Worm (Caenorhabditis elegans) whole organism, L4 larva: ENCODE measurements around the gene crh-1.

Experiments
- F44E2.7 ChIP-seq: fragments of 200-800 bp; sonication (Bioruptor generic); IDR thresholded peaks from 2 replicates; pipeline ENCODE4 v2.1.2; 2022; ENCODE audit warnings: missing genetic modification characterization, missing compliant biosample characterization
- F49E8.2 ChIP-seq: sonication (generic microtip); optimal IDR thresholded peaks from 2 replicates; lab custom pipeline; 2016; ENCODE audit warnings: missing compliant biosample characterization, mild to moderate bottlenecking, missing genetic modification characterization, borderline replicate concordance
- Y48G9A.11 ChIP-seq: fragments of 200-800 bp; sonication (Bioruptor generic); IDR thresholded peaks from 2 replicates; pipeline ENCODE4 v1.3.6; 2022; ENCODE audit warnings: missing genetic modification reagents, missing genetic modification characterization, missing compliant biosample characterization
- Y5F2A.4 ChIP-seq: fragments of 200-800 bp; sonication (Bioruptor generic); optimal IDR thresholded peaks from 2 replicates; lab custom pipeline; 2018; ENCODE audit warnings: mild to moderate bottlenecking, missing genetic modification characterization, missing compliant biosample characterization
- ZK337.2 ChIP-seq: fragments of 200-800 bp; sonication (Bioruptor generic); IDR thresholded peaks from 2 replicates; pipeline ENCODE4 v1.3.6; 2022; ENCODE audit warnings: missing genetic modification reagents, missing genetic modification characterization, missing compliant biosample characterization
- ZK546.5 ChIP-seq, 2 experiments: sonication (generic microtip); optimal IDR thresholded peaks; 2 replicates each; lab custom pipeline; 2017; ENCODE audit warnings: missing biosample characterization in 2 of 2, missing genetic modification characterization in 2 of 2
- aha-1 ChIP-seq: fragments of 150-350 bp; peaks from one replicate; lab custom pipeline; 2014; ENCODE audit warnings: missing biosample characterization, missing genetic modification characterization
- aly-2 ChIP-seq: sonication (generic microtip); optimal IDR thresholded peaks from 2 replicates; lab custom pipeline; 2018; ENCODE audit warnings: missing biosample characterization, missing genetic modification characterization
- arid-1 ChIP-seq: fragments of 200-800 bp; sonication (Bioruptor generic); conservative IDR thresholded peaks from 2 replicates; pipeline ENCODE4 v1.3.6; 2022; ENCODE audit warnings: missing genetic modification reagents, missing genetic modification characterization, missing compliant biosample characterization
- attf-4 ChIP-seq: sonication (generic microtip); optimal IDR thresholded peaks from 3 replicates; lab custom pipeline; 2017; ENCODE audit warnings: missing biosample characterization, missing genetic modification characterization
- ceh-82 ChIP-seq: sonication (generic microtip); optimal IDR thresholded peaks from 2 replicates; lab custom pipeline; 2017; ENCODE audit warnings: missing biosample characterization, missing genetic modification characterization
- ctbp-1 ChIP-seq: fragments of 200-800 bp; sonication (Bioruptor generic); IDR thresholded peaks from 2 replicates; pipeline ENCODE4 v1.3.6; 2022; ENCODE audit warnings: missing genetic modification reagents, missing genetic modification characterization, missing compliant biosample characterization
- daf-12 ChIP-seq: fragments of 150-350 bp; optimal IDR thresholded peaks from 2 replicates; lab custom pipeline; 2014; ENCODE audit warnings: missing biosample characterization, missing genetic modification reagents, missing genetic modification characterization
- daf-16 ChIP-seq, 3 experiments: sonication (generic microtip); optimal IDR thresholded peaks; 2 replicates each; lab custom pipeline; 2016 to 2017; ENCODE audit warnings: missing genetic modification characterization in 3 of 3, missing genetic modification reagents in 3 of 3, mild to moderate bottlenecking in 2 of 3, missing compliant biosample characterization in 2 of 3, missing biosample characterization in 1 of 3, moderate library complexity in 1 of 3
- daf-19 ChIP-seq: fragments of 200-800 bp; sonication (Bioruptor generic); conservative IDR thresholded peaks from 2 replicates; pipeline ENCODE4 v1.3.6; 2022; ENCODE audit warnings: missing genetic modification characterization, missing compliant biosample characterization
- daf-8 ChIP-seq: fragments of 200-800 bp; sonication (Bioruptor generic); IDR thresholded peaks from 2 replicates; pipeline ENCODE4 v1.3.6; 2022; ENCODE audit warnings: missing genetic modification characterization, missing compliant biosample characterization
- dpl-1 ChIP-seq: fragments of 150-350 bp; optimal IDR thresholded peaks from 2 replicates; lab custom pipeline; 2014; ENCODE audit warnings: missing biosample characterization, missing genetic modification reagents, missing genetic modification characterization
- egl-27 ChIP-seq: sonication (generic microtip); optimal IDR thresholded peaks from 3 replicates; lab custom pipeline; 2017; ENCODE audit warnings: missing biosample characterization, missing genetic modification reagents, missing genetic modification characterization
- fkh-10 ChIP-seq: fragments of 150-350 bp; optimal IDR thresholded peaks from 2 replicates; lab custom pipeline; 2014; ENCODE audit warnings: missing biosample characterization, missing genetic modification reagents, missing genetic modification characterization
- fos-1 ChIP-seq: fragments of 150-350 bp; optimal IDR thresholded peaks from 2 replicates; lab custom pipeline; 2014; ENCODE audit warnings: missing biosample characterization, missing genetic modification characterization
- gei-8 ChIP-seq: fragments of 200-800 bp; sonication (Bioruptor generic); optimal IDR thresholded peaks from 2 replicates; lab custom pipeline; 2018; ENCODE audit warnings: mild to moderate bottlenecking, missing genetic modification characterization, missing compliant biosample characterization
- hif-1 ChIP-seq, 2 experiments: sonication (generic microtip); optimal IDR thresholded peaks; 2 replicates each; lab custom pipeline; 2016 to 2017; ENCODE audit warnings: missing compliant biosample characterization in 2 of 2, missing genetic modification characterization in 2 of 2, missing genetic modification reagents in 2 of 2, missing genotype in 2 of 2, mild to moderate bottlenecking in 1 of 2
- hlh-11 ChIP-seq: fragments of 200-800 bp; sonication (Bioruptor generic); optimal IDR thresholded peaks from 2 replicates; lab custom pipeline; 2018; ENCODE audit warnings: mild to moderate bottlenecking, missing genetic modification characterization, missing compliant biosample characterization
- lim-7 ChIP-seq: fragments of 200-800 bp; sonication (Bioruptor generic); IDR thresholded peaks from 2 replicates; pipeline ENCODE4 v1.3.6; 2022; ENCODE audit warnings: missing genetic modification characterization, missing compliant biosample characterization
- lin-15B ChIP-seq: fragments of 150-350 bp; sonication (generic microtip); optimal IDR thresholded peaks from 3 replicates; lab custom pipeline; 2014; ENCODE audit warnings: missing biosample characterization, missing genetic modification characterization
- lir-3 ChIP-seq: sonication (generic microtip); optimal IDR thresholded peaks from 2 replicates; lab custom pipeline; 2016; ENCODE audit warnings: mild to moderate bottlenecking, missing genetic modification characterization, missing compliant biosample characterization
- lsy-2 ChIP-seq, 2 experiments: fragments of 150-350 bp in 1 of 2; sonication (generic microtip) in 1 of 2; optimal IDR thresholded peaks; 2 replicates each; lab custom pipeline; 2014 to 2017; ENCODE audit warnings: missing biosample characterization in 2 of 2, missing genetic modification characterization in 2 of 2
- mep-1 ChIP-seq: fragments of 150-350 bp; sonication (generic microtip); optimal IDR thresholded peaks from 3 replicates; lab custom pipeline; 2014; ENCODE audit warnings: missing biosample characterization, missing genetic modification characterization
- mxl-3 ChIP-seq: fragments of 200-800 bp; sonication (Bioruptor generic); optimal IDR thresholded peaks from 2 replicates; lab custom pipeline; 2018; ENCODE audit warnings: mild to moderate bottlenecking, missing genetic modification characterization, missing compliant biosample characterization
- nhr-111 ChIP-seq: fragments of 200-800 bp; sonication (Bioruptor generic); optimal IDR thresholded peaks from 2 replicates; lab custom pipeline; 2018; ENCODE audit warnings: mild to moderate bottlenecking, missing genetic modification characterization, missing compliant biosample characterization
- nhr-237 ChIP-seq: sonication (generic microtip); optimal IDR thresholded peaks from 2 replicates; lab custom pipeline; 2017; ENCODE audit warnings: missing biosample characterization, missing genetic modification characterization
- nhr-25 ChIP-seq: sonication (generic microtip); optimal IDR thresholded peaks from 2 replicates; lab custom pipeline; 2017; ENCODE audit warnings: missing genetic modification characterization, mild to moderate bottlenecking, missing compliant biosample characterization, antibody characterized with exemption, moderate library complexity, borderline replicate concordance; ENCODE audit not compliant: insufficient read depth
- nhr-42 ChIP-seq: fragments of 200-800 bp; sonication (Bioruptor generic); IDR thresholded peaks from 2 replicates; pipeline ENCODE4 v1.3.6; 2022; ENCODE audit warnings: missing genetic modification characterization, missing compliant biosample characterization
- nhr-6 ChIP-seq: fragments of 150-350 bp; optimal IDR thresholded peaks from 2 replicates; lab custom pipeline; 2014; ENCODE audit warnings: missing biosample characterization, missing genetic modification characterization
- nhr-76 ChIP-seq: fragments of 150-350 bp; optimal IDR thresholded peaks from 2 replicates; lab custom pipeline; 2014; ENCODE audit warnings: missing biosample characterization, missing genetic modification characterization
- php-3 ChIP-seq: fragments of 200-800 bp; sonication (Bioruptor generic); IDR thresholded peaks from 2 replicates; pipeline ENCODE4 v1.3.6; 2022; ENCODE audit warnings: missing genetic modification reagents, missing genetic modification characterization, missing compliant biosample characterization
- pqm-1 ChIP-seq: sonication (generic microtip); optimal IDR thresholded peaks from 2 replicates; lab custom pipeline; 2017; ENCODE audit warnings: missing biosample characterization, missing genetic modification characterization
- tra-1 ChIP-seq: fragments of 200-800 bp; sonication (Bioruptor generic); IDR thresholded peaks from 2 replicates; pipeline ENCODE4 v1.3.6; 2022; ENCODE audit warnings: missing genetic modification reagents, missing genetic modification characterization, missing compliant biosample characterization
- unc-39 ChIP-seq: sonication (generic microtip); optimal IDR thresholded peaks from 2 replicates; lab custom pipeline; 2017; ENCODE audit warnings: missing biosample characterization, missing genetic modification characterization
- unc-62 ChIP-seq, 3 experiments: fragments of 150-350 bp in 1 of 3; sonication (generic microtip); optimal IDR thresholded peaks in 2 of 3; peaks in 1 of 3; 1 replicate in 1 of 3; 2 replicates in 2 of 3; lab custom pipeline; 2014 to 2017; ENCODE audit warnings: missing biosample characterization in 3 of 3, missing genetic modification characterization in 3 of 3, missing genetic modification reagents in 3 of 3, missing genotype in 1 of 3
- zip-11 ChIP-seq: fragments of 200-800 bp; sonication (Bioruptor generic); IDR thresholded peaks from 2 replicates; pipeline ENCODE4 v1.3.6; 2022; ENCODE audit warnings: missing genetic modification characterization, missing compliant biosample characterization
- zip-2 ChIP-seq: fragments of 150-350 bp; optimal IDR thresholded peaks from 2 replicates; lab custom pipeline; 2014; ENCODE audit warnings: missing biosample characterization, missing genetic modification characterization
- ztf-7 ChIP-seq: fragments of 150-350 bp; optimal IDR thresholded peaks from 2 replicates; lab custom pipeline; 2014; ENCODE audit warnings: missing biosample characterization, missing genetic modification characterization

crh-1 gene

DNA sequence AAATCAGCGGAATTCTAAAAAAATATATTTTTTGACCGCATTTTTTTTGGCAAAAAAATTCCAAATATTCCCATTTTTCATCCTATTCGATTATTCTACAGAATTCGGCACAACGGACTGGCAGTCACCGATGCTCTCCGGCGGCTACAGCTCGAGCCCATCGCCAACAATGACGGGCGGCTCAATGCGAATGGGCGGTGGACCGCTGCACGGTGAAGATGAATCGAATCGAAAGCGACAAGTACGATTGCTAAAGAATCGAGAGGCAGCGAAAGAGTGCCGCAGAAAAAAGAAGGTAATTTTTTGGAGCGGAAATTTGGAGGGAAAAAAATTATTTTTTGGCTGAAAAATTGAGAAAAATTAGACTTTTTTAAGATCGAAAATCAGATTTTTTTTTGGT lies 34.8 kb downstream of the crh-1 start (continued):
- TF ChIP-seq php-3 = no peak
- TF ChIP-seq nhr-111 = no peak
- 0 out of 2 replicates have a peak, but pooled peaks have one; percentile 25 for TF ChIP-seq tra-1 (GFP tag; lab: Robert Waterston, UW)
- TF ChIP-seq mep-1 = no peak
- TF ChIP-seq lin-15B (tag; lab: Kevin White, UChicago) = no peak
- no peak for TF ChIP-seq daf-19
- no peak for TF ChIP-seq pqm-1
- no peak for TF ChIP-seq dpl-1
- TF ChIP-seq ztf-7 (tag; lab: Kevin White, UChicago) = no peak
- peak; percentile 10 for TF ChIP-seq gei-8 (GFP tag; lab: Kevin White, UChicago)
- TF ChIP-seq lim-7 = peak; percentile 57; the same call in 1 of the 2 replicates
- TF ChIP-seq unc-62 (GFP tag; optimal IDR thresholded peaks at IDR 0.05 in 1 of 2; lab: Kevin White, UChicago) = no peak
- no peak for TF ChIP-seq unc-62 (tag; optimal IDR thresholded peaks at IDR 0.05; lab: Kevin White, UChicago)
- no peak for TF ChIP-seq daf-16 (GFP tag; optimal IDR thresholded peaks at IDR 0.05; lab: Kevin White, UChicago)
- TF ChIP-seq daf-16 (tag; optimal IDR thresholded peaks at IDR 0.05; lab: Kevin White, UChicago) = no peak
- TF ChIP-seq aly-2 = no peak
- TF ChIP-seq fkh-10 (GFP tag; lab: Kevin White, UChicago) = no peak
- TF ChIP-seq aha-1 (tag; lab: Kevin White, UChicago) = peak; percentile 50
- TF ChIP-seq ceh-82 (tag; lab: Kevin White, UChicago) = no peak
- TF ChIP-seq nhr-42 (GFP tag; lab: Robert Waterston, UW) = no peak
- TF ChIP-seq Y5F2A.4 = no peak
- no peak for TF ChIP-seq lir-3
- TF ChIP-seq mxl-3 (GFP tag; lab: Kevin White, UChicago) = no peak
- TF ChIP-seq lsy-2 (tag; optimal IDR thresholded peaks at IDR 0.05; lab: Kevin White, UChicago) = no peak
- no peak for TF ChIP-seq attf-4 (tag; lab: Kevin White, UChicago)
- TF ChIP-seq Y48G9A.11 (GFP tag; lab: Robert Waterston, UW) = 0 out of 2 replicates have a peak, but pooled peaks have one; percentile 23
- TF ChIP-seq egl-27 (tag; lab: Kevin White, UChicago) = no peak
- TF ChIP-seq arid-1 (GFP tag; lab: Robert Waterston, UW) = no peak
- TF ChIP-seq daf-12 (tag; lab: Kevin White, UChicago) = no peak
- no peak for TF ChIP-seq F44E2.7 (GFP tag; lab: Robert Waterston, UW)
- TF ChIP-seq daf-8 = no peak
- no peak for TF ChIP-seq hlh-11 (tag; lab: Kevin White, UChicago)
- peak in 1 of 2 experiments; percentile 42 for TF ChIP-seq hif-1 (tag; optimal IDR thresholded peaks at IDR 0.05; lab: Kevin White, UChicago)
- TF ChIP-seq ctbp-1 (GFP tag; lab: Robert Waterston, UW) = no peak
- TF ChIP-seq zip-2 (tag; lab: Kevin White, UChicago) = no peak
- TF ChIP-seq nhr-76 = no peak
- TF ChIP-seq zip-11 (GFP tag; lab: Robert Waterston, UW) = no peak
- no peak for TF ChIP-seq ZK337.2 (GFP tag; lab: Robert Waterston, UW)
- no peak for TF ChIP-seq fos-1 (tag; lab: Kevin White, UChicago)
- TF ChIP-seq F49E8.2 (tag; lab: Kevin White, UChicago) = no peak
- no peak for TF ChIP-seq nhr-237 (tag; lab: Kevin White, UChicago)
- TF ChIP-seq nhr-6 (tag; lab: Kevin White, UChicago) = no peak
- no peak for TF ChIP-seq nhr-25
- no peak for TF ChIP-seq unc-39 (tag; lab: Kevin White, UChicago)
- no peak for TF ChIP-seq ZK546.5 (tag; optimal IDR thresholded peaks at IDR 0.05; lab: Kevin White, UChicago)
